Worm (Caenorhabditis elegans) whole organism, late embryonic: Measurements from ENCODE around the gene daf-11.

Experiments
- F13H6.1 ChIP-seq: sonication (generic microtip); optimal IDR thresholded peaks from 2 replicates; lab custom pipeline; 2016; ENCODE audit warnings: missing genetic modification characterization, missing compliant biosample characterization
- ama-1 ChIP-seq: fragments of 150-350 bp; optimal IDR thresholded peaks from 2 replicates; lab custom pipeline; 2014
- ceh-9 ChIP-seq: sonication (generic microtip); optimal IDR thresholded peaks from 2 replicates; lab custom pipeline; 2016; ENCODE audit warnings: mild to moderate bottlenecking, missing genetic modification characterization, inconsistent platforms, missing compliant biosample characterization
- dmd-4 ChIP-seq: sonication (generic microtip); optimal IDR thresholded peaks from 2 replicates; lab custom pipeline; 2016; ENCODE audit warnings: borderline replicate concordance, missing genetic modification characterization, missing compliant biosample characterization
- hlh-30 ChIP-seq: sonication (generic microtip); optimal IDR thresholded peaks from 2 replicates; lab custom pipeline; 2017; ENCODE audit warnings: antibody characterized with exemption, missing genetic modification characterization, missing compliant biosample characterization; ENCODE audit not compliant: insufficient read depth
- nfya-1 ChIP-seq: sonication (generic microtip); optimal IDR thresholded peaks from 2 replicates; lab custom pipeline; 2017; ENCODE audit warnings: missing genetic modification characterization, mild to moderate bottlenecking, missing compliant biosample characterization, antibody characterized with exemption, moderate library complexity
- pax-1 ChIP-seq: fragments of 150-350 bp; optimal IDR thresholded peaks from 2 replicates; lab custom pipeline; 2014; ENCODE audit warnings: missing biosample characterization, missing genetic modification characterization

ce11 chrV:11773934-11774333 lies 48.1 kb upstream of the daf-11 start:
- TF ChIP-seq nfya-1 (no peak), pax-1 (tag; lab: Kevin White, UChicago) (no peak), F13H6.1 (no peak), ama-1 (no peak), hlh-30 (tag; lab: Kevin White, UChicago) (no peak), dmd-4 (no peak), ceh-9 (tag; lab: Kevin White, UChicago) (no peak)
